Fruit fly (Drosophila melanogaster) whole organism, embryonic: Measurements from ENCODE around the gene CG34427.

Source experiments
- Atf-2 ChIP-seq: fragments of 200-800 bp; sonication (Bioruptor generic); optimal IDR thresholded peaks from 2 replicates; lab custom pipeline; 2016; ENCODE audit warnings: missing biosample characterization, missing genetic modification characterization
- B-H2 ChIP-seq: fragments of 200-800 bp; sonication (Bioruptor generic); optimal IDR thresholded peaks from 2 replicates; lab custom pipeline; 2018; ENCODE audit warnings: missing biosample characterization, mild to moderate bottlenecking, missing genetic modification characterization
- Bgb ChIP-seq: fragments of 200-800 bp; sonication (Bioruptor generic); IDR thresholded peaks from 2 replicates; pipeline ENCODE4 v1.3.6; 2022; ENCODE audit warnings: missing biosample characterization, missing genetic modification characterization; ENCODE audit not compliant: partially characterized antibody
- CG10147 ChIP-seq: fragments of 200-800 bp; sonication (Bioruptor generic); optimal IDR thresholded peaks from 2 replicates; lab custom pipeline; 2019; ENCODE audit warnings: missing biosample characterization, mild to moderate bottlenecking, missing genetic modification characterization, moderate library complexity
- CG10979 ChIP-seq: fragments of 200-800 bp; sonication (Bioruptor generic); optimal IDR thresholded peaks from 2 replicates; lab custom pipeline; 2018; ENCODE audit warnings: missing biosample characterization, mild to moderate bottlenecking, missing genetic modification characterization, moderate library complexity
- CG11504 ChIP-seq: fragments of 200-800 bp; sonication (Bioruptor generic); optimal IDR thresholded peaks from 3 replicates; lab custom pipeline; 2019; ENCODE audit warnings: missing biosample characterization, mild to moderate bottlenecking, missing genetic modification characterization, moderate library complexity
- CG11695 ChIP-seq: fragments of 200-800 bp; sonication (Bioruptor generic); IDR thresholded peaks from 3 replicates; pipeline ENCODE4 v1.3.6; 2022; ENCODE audit warnings: missing biosample characterization, missing genetic modification characterization
- CG16813 ChIP-seq: fragments of 200-800 bp; sonication (Bioruptor generic); IDR thresholded peaks from 3 replicates; pipeline ENCODE4 v1.3.6; 2022; ENCODE audit warnings: missing biosample characterization, missing genetic modification characterization; ENCODE audit not compliant: partially characterized antibody
- CG17829 ChIP-seq: fragments of 200-800 bp; optimal IDR thresholded peaks from 2 replicates; lab custom pipeline; 2019; ENCODE audit warnings: missing biosample characterization, mild to moderate bottlenecking, missing genetic modification characterization, moderate library complexity
- CG30020 ChIP-seq: fragments of 200-800 bp; optimal IDR thresholded peaks from 2 replicates; lab custom pipeline; 2019; ENCODE audit warnings: missing biosample characterization, mild to moderate bottlenecking, missing genetic modification characterization, moderate library complexity
- CG32772 ChIP-seq: fragments of 200-800 bp; sonication (Bioruptor generic); IDR thresholded peaks from 2 replicates; pipeline ENCODE4 v1.3.6; 2022; ENCODE audit warnings: missing biosample characterization, missing genetic modification characterization
- CG33213 ChIP-seq: fragments of 200-800 bp; sonication (Bioruptor generic); optimal IDR thresholded peaks from 3 replicates; lab custom pipeline; 2016; ENCODE audit warnings: missing biosample characterization, missing genetic modification characterization
- CG33557 ChIP-seq: fragments of 200-800 bp; sonication (Bioruptor generic); optimal IDR thresholded peaks from 2 replicates; lab custom pipeline; 2019; ENCODE audit warnings: missing biosample characterization, mild to moderate bottlenecking, missing genetic modification characterization, moderate library complexity
- CG4424 ChIP-seq: fragments of 200-800 bp; sonication (Bioruptor generic); optimal IDR thresholded peaks from 3 replicates; lab custom pipeline; 2016; ENCODE audit warnings: missing biosample characterization, missing genetic modification characterization
- CG4707 ChIP-seq: fragments of 200-800 bp; sonication (Bioruptor generic); optimal IDR thresholded peaks from 2 replicates; lab custom pipeline; 2018; ENCODE audit warnings: missing biosample characterization, mild to moderate bottlenecking, missing genetic modification characterization, moderate library complexity
- CG5180 ChIP-seq: fragments of 200-800 bp; sonication (Bioruptor generic); optimal IDR thresholded peaks from 3 replicates; lab custom pipeline; 2017; ENCODE audit warnings: missing biosample characterization, missing genetic modification characterization, mild to moderate bottlenecking, moderate library complexity, missing genetic modification reagents
- CG5245 ChIP-seq: fragments of 200-800 bp; sonication (Bioruptor generic); optimal IDR thresholded peaks from 3 replicates; lab custom pipeline; 2016; ENCODE audit warnings: missing biosample characterization, missing genetic modification characterization
- CG6272 ChIP-seq: fragments of 200-800 bp; sonication (Bioruptor generic); IDR thresholded peaks from 2 replicates; pipeline ENCODE4 v1.3.6; 2022; ENCODE audit warnings: missing biosample characterization, missing genetic modification characterization
- CG7271 ChIP-seq: fragments of 200-800 bp; sonication (Bioruptor generic); optimal IDR thresholded peaks from 2 replicates; lab custom pipeline; 2018; ENCODE audit warnings: missing biosample characterization, mild to moderate bottlenecking, missing genetic modification characterization, moderate library complexity
- CG7556 ChIP-seq: fragments of 200-800 bp; sonication (Bioruptor generic); optimal IDR thresholded peaks from 2 replicates; lab custom pipeline; 2017; ENCODE audit warnings: missing biosample characterization, mild to moderate bottlenecking, missing genetic modification characterization
- CG7839 ChIP-seq: fragments of 200-800 bp; sonication (Bioruptor generic); optimal IDR thresholded peaks from 3 replicates; lab custom pipeline; 2018; ENCODE audit warnings: missing biosample characterization, mild to moderate bottlenecking, missing genetic modification characterization, moderate library complexity
- Dip3 ChIP-seq: fragments of 200-800 bp; sonication (Bioruptor generic); optimal IDR thresholded peaks from 3 replicates; lab custom pipeline; 2016; ENCODE audit warnings: missing biosample characterization, missing genetic modification characterization
- Gsc ChIP-seq: fragments of 200-800 bp; sonication (Bioruptor generic); IDR thresholded peaks from 2 replicates; pipeline ENCODE4 v1.3.6; 2022; ENCODE audit warnings: missing biosample characterization, missing genetic modification characterization
- Hmx ChIP-seq: fragments of 200-800 bp; sonication (Bioruptor generic); optimal IDR thresholded peaks from 2 replicates; lab custom pipeline; 2016; ENCODE audit warnings: missing biosample characterization, missing genetic modification characterization
- Hr3 ChIP-seq: fragments of 200-800 bp; sonication (Bioruptor generic); optimal IDR thresholded peaks from 3 replicates; lab custom pipeline; 2016; ENCODE audit warnings: missing biosample characterization, missing genetic modification characterization
- Hr39 ChIP-seq: fragments of >200 bp; optimal IDR thresholded peaks from 2 replicates; lab custom pipeline; 2017
- Kr ChIP-seq: fragments of 200-800 bp; sonication (Bioruptor generic); optimal IDR thresholded peaks from 2 replicates; lab custom pipeline; 2017; ENCODE audit warnings: missing biosample characterization, mild to moderate bottlenecking, missing genetic modification characterization
- Max ChIP-seq: fragments of 200-800 bp; sonication (Bioruptor generic); optimal IDR thresholded peaks from 2 replicates; lab custom pipeline; 2016; ENCODE audit warnings: missing biosample characterization, mild to moderate bottlenecking, missing genetic modification characterization
- NfI ChIP-seq: fragments of 200-800 bp; sonication (Bioruptor generic); optimal IDR thresholded peaks from 3 replicates; lab custom pipeline; 2018; ENCODE audit warnings: missing biosample characterization, mild to moderate bottlenecking, missing genetic modification characterization, moderate library complexity
- Pdp1 ChIP-seq, 2 experiments: fragments of 200-800 bp; sonication (Bioruptor generic); optimal IDR thresholded peaks; 3 replicates each; lab custom pipeline; 2016; ENCODE audit warnings: missing biosample characterization in 2 of 2, missing genetic modification characterization in 2 of 2, mild to moderate bottlenecking in 1 of 2, moderate library complexity in 1 of 2
- Rfx ChIP-seq: fragments of 200-800 bp; sonication (Bioruptor generic); IDR thresholded peaks from 2 replicates; pipeline ENCODE4 v1.3.6; 2022; ENCODE audit warnings: missing biosample characterization, missing genetic modification characterization
- Sox100B ChIP-seq: fragments of 200-800 bp; sonication (Bioruptor generic); optimal IDR thresholded peaks from 3 replicates; lab custom pipeline; 2018; ENCODE audit warnings: missing biosample characterization, mild to moderate bottlenecking, missing genetic modification characterization
- Usf ChIP-seq: fragments of 200-800 bp; sonication (Bioruptor generic); optimal IDR thresholded peaks from 2 replicates; lab custom pipeline; 2017; ENCODE audit warnings: missing genotype, missing biosample characterization, missing genetic modification characterization
- az2 ChIP-seq: fragments of 200-800 bp; sonication (Bioruptor generic); optimal IDR thresholded peaks from 3 replicates; lab custom pipeline; 2016; ENCODE audit warnings: missing biosample characterization, missing genetic modification characterization
- btn ChIP-seq: fragments of 200-800 bp; sonication (Bioruptor generic); optimal IDR thresholded peaks from 2 replicates; lab custom pipeline; 2016; ENCODE audit warnings: missing biosample characterization, missing genetic modification characterization
- dimm ChIP-seq: fragments of 200-800 bp; sonication (Bioruptor generic); IDR thresholded peaks from 2 replicates; pipeline ENCODE4 v1.3.6; 2022; ENCODE audit warnings: missing biosample characterization, missing genetic modification characterization
- dmrt99B ChIP-seq: fragments of 200-800 bp; sonication (Bioruptor generic); optimal IDR thresholded peaks from 2 replicates; lab custom pipeline; 2018; ENCODE audit warnings: missing biosample characterization, mild to moderate bottlenecking, missing genetic modification characterization, moderate library complexity
- esg ChIP-seq: fragments of 200-800 bp; sonication (Bioruptor generic); conservative IDR thresholded peaks from 2 replicates; pipeline ENCODE4 v1.3.6; 2022; ENCODE audit warnings: missing biosample characterization, missing genetic modification characterization
- fd3F ChIP-seq: fragments of 200-800 bp; sonication (Bioruptor generic); optimal IDR thresholded peaks from 2 replicates; lab custom pipeline; 2018; ENCODE audit warnings: missing biosample characterization, mild to moderate bottlenecking, missing genetic modification characterization, moderate library complexity
- grau ChIP-seq: fragments of 200-800 bp; optimal IDR thresholded peaks from 3 replicates; lab custom pipeline; 2019; ENCODE audit warnings: missing biosample characterization, mild to moderate bottlenecking, missing genetic modification characterization, moderate library complexity
- ham ChIP-seq: fragments of 200-800 bp; sonication (Bioruptor generic); IDR thresholded peaks from 2 replicates; pipeline ENCODE4 v1.3.6; 2022; ENCODE audit warnings: missing biosample characterization, missing genetic modification characterization
- hkb ChIP-seq, 2 experiments: fragments of 200-800 bp in 1 of 2; fragments of >200 bp in 1 of 2; sonication (Bioruptor generic) in 1 of 2; IDR thresholded peaks in 1 of 2; optimal IDR thresholded peaks in 1 of 2; 2 replicates each; pipeline versions ENCODE4 v1.3.6 to Lab custom; 2017 to 2022; ENCODE audit warnings: missing biosample characterization in 1 of 2, missing genetic modification characterization in 1 of 2
- jing ChIP-seq: fragments of 200-800 bp; sonication (Bioruptor generic); optimal IDR thresholded peaks from 2 replicates; lab custom pipeline; 2018; ENCODE audit warnings: missing biosample characterization, mild to moderate bottlenecking, missing genetic modification characterization
- nerfin-1 ChIP-seq: fragments of 200-800 bp; sonication (Bioruptor generic); optimal IDR thresholded peaks from 3 replicates; lab custom pipeline; 2019; ENCODE audit warnings: missing biosample characterization, mild to moderate bottlenecking, missing genetic modification characterization, moderate library complexity
- ssp ChIP-seq: fragments of 200-800 bp; sonication (Bioruptor generic); IDR thresholded peaks from 2 replicates; pipeline ENCODE4 v1.3.6; 2022; ENCODE audit warnings: missing biosample characterization, missing genetic modification characterization
- tin ChIP-seq: fragments of 200-800 bp; sonication (Bioruptor generic); optimal IDR thresholded peaks from 3 replicates; lab custom pipeline; 2016; ENCODE audit warnings: missing biosample characterization, missing genetic modification characterization
- tna ChIP-seq: fragments of 200-800 bp; sonication (Bioruptor generic); IDR thresholded peaks from 2 replicates; pipeline ENCODE4 v1.3.6; 2022; ENCODE audit warnings: missing biosample characterization, missing genetic modification characterization; ENCODE audit not compliant: partially characterized antibody
- vnd ChIP-seq: fragments of 200-800 bp; sonication (Bioruptor generic); IDR thresholded peaks from 3 replicates; pipeline ENCODE4 v1.3.6; 2022; ENCODE audit warnings: missing biosample characterization, missing genetic modification characterization; ENCODE audit not compliant: partially characterized antibody
- zfh1 ChIP-seq: fragments of 200-800 bp; sonication (Bioruptor generic); IDR thresholded peaks from 3 replicates; pipeline ENCODE4 v1.3.6; 2022; ENCODE audit warnings: missing biosample characterization, missing genetic modification characterization

CG34427 gene

dm6 chr3L:8823730-8824374 lies 19.3 kb downstream of the CG34427 start (continued):
- TF ChIP-seq ssp (GFP tag; lab: Robert Waterston, UW) (peak; percentile 26; the same call in 1 of the 2 replicates), Hr39 (lab: Kevin White, UChicago) (no peak), grau (tag; lab: Kevin White, UChicago) (peak; percentile 46), Rfx (GFP tag; lab: Robert Waterston, UW) (peak; percentile 14; the same call in 1 of the 2 replicates), az2 (peak; percentile 32), CG11504 (peak; percentile 68), fd3F (GFP tag; lab: Kevin White, UChicago) (no peak), Gsc (GFP tag; lab: Robert Waterston, UW) (no peak), CG5180 (GFP tag; lab: Kevin White, UChicago) (no peak), dimm (0 out of 2 replicates have a peak, but pooled peaks have one; percentile 17), Usf (GFP tag; lab: Kevin White, UChicago) (peak; percentile 4), CG30020 (no peak), Pdp1 (GFP tag; optimal IDR thresholded peaks at IDR 0.05; lab: Kevin White, UChicago) (peak in 1 of 2 experiments; percentile 37), CG10147 (GFP tag; lab: Kevin White, UChicago) (peak; percentile 11), Atf-2 (no peak), CG17829 (peak; percentile 48), tna (GFP tag; lab: Robert Waterston, UW) (no peak), Kr (GFP tag; lab: Kevin White, UChicago) (no peak), CG6272 (GFP tag; lab: Robert Waterston, UW) (no peak), CG7839 (tag; lab: Kevin White, UChicago) (peak; percentile 31), CG32772 (GFP tag; lab: Robert Waterston, UW) (0 out of 2 replicates have a peak, but pooled peaks have one; percentile 46), CG10979 (tag; lab: Kevin White, UChicago) (peak; percentile 79), zfh1 (peak; percentile 65; the same call in 2 of the 3 replicates), Max (no peak), nerfin-1 (tag; lab: Kevin White, UChicago) (no peak), Dip3 (peak; percentile 20), CG7271 (tag; lab: Kevin White, UChicago) (no peak), jing (GFP tag; lab: Kevin White, UChicago) (peak; percentile 11), esg (GFP tag; lab: Robert Waterston, UW) (peak; percentile 49), Sox100B (GFP tag; lab: Kevin White, UChicago) (peak; percentile 20), CG16813 (GFP tag; lab: Robert Waterston, UW) (no peak), CG11695 (0 out of 3 replicates have a peak, but pooled peaks have one; percentile 19), NfI (GFP tag; lab: Kevin White, UChicago) (peak; percentile 38), ham (GFP tag; lab: Robert Waterston, UW) (no peak), dmrt99B (peak; percentile 75), Hr3 (GFP tag; lab: Kevin White, UChicago) (peak; percentile 44), CG33213 (GFP tag; lab: Kevin White, UChicago) (no peak), tin (GFP tag; lab: Kevin White, UChicago) (peak; percentile 46), btn (GFP tag; lab: Kevin White, UChicago) (no peak), Bgb (GFP tag; lab: Robert Waterston, UW) (no peak), B-H2 (GFP tag; lab: Kevin White, UChicago) (no peak), CG33557 (no peak), hkb (optimal IDR thresholded peaks at IDR 0.05; lab: Kevin White, UChicago) (no peak), hkb (GFP tag; IDR thresholded peaks at IDR 0.05; lab: Robert Waterston, UW) (peak; percentile 32; the same call in 1 of the 2 replicates), CG4707 (GFP tag; lab: Kevin White, UChicago) (peak; percentile 8), vnd (GFP tag; lab: Robert Waterston, UW) (no peak), CG4424 (GFP tag; lab: Kevin White, UChicago) (peak; percentile 31), CG7556 (peak; percentile 45), Hmx (GFP tag; lab: Kevin White, UChicago) (no peak), CG5245 (GFP tag; lab: Kevin White, UChicago) (peak; percentile 20)
